Fruit fly (Drosophila melanogaster) whole organism, embryonic: ENCODE results near the gene aln.

Experiments used
- Ada2b ChIP-seq: fragments of 200-800 bp; sonication (Bioruptor generic); IDR thresholded peaks from 2 replicates; pipeline ENCODE4 v1.3.6; 2022; ENCODE audit warnings: missing biosample characterization, missing genetic modification characterization
- CG11093 ChIP-seq: fragments of 200-800 bp; sonication (Bioruptor generic); IDR thresholded peaks from 3 replicates; pipeline ENCODE4 v1.3.6; 2022; ENCODE audit warnings: missing biosample characterization, missing genetic modification characterization
- CG12071 ChIP-seq: fragments of 200-800 bp; sonication (Bioruptor generic); optimal IDR thresholded peaks from 3 replicates; lab custom pipeline; 2018; ENCODE audit warnings: missing biosample characterization, mild to moderate bottlenecking, missing genetic modification characterization
- CG14667 ChIP-seq: fragments of 200-800 bp; sonication (Bioruptor generic); IDR thresholded peaks from 2 replicates; pipeline ENCODE4 v1.3.6; 2022; ENCODE audit warnings: missing biosample characterization, missing genetic modification characterization
- CG14860 ChIP-seq: fragments of 200-800 bp; sonication (Bioruptor generic); IDR thresholded peaks from 3 replicates; pipeline ENCODE4 v1.3.6; 2022; ENCODE audit warnings: missing biosample characterization, missing genetic modification characterization; ENCODE audit not compliant: partially characterized antibody
- CG14965 ChIP-seq: fragments of 200-800 bp; sonication (Bioruptor generic); optimal IDR thresholded peaks from 2 replicates; lab custom pipeline; 2016; ENCODE audit warnings: missing biosample characterization, missing genetic modification characterization, borderline replicate concordance
- CG15696 ChIP-seq: fragments of 200-800 bp; sonication (Bioruptor generic); optimal IDR thresholded peaks from 2 replicates; lab custom pipeline; 2019; ENCODE audit warnings: missing biosample characterization, mild to moderate bottlenecking, missing genetic modification characterization, moderate library complexity
- CG17385 ChIP-seq: fragments of 200-800 bp; sonication (Bioruptor generic); optimal IDR thresholded peaks from 3 replicates; lab custom pipeline; 2018; ENCODE audit warnings: missing biosample characterization, mild to moderate bottlenecking, missing genetic modification characterization
- CG1832 ChIP-seq: fragments of 200-800 bp; sonication (Bioruptor generic); optimal IDR thresholded peaks from 2 replicates; lab custom pipeline; 2017; ENCODE audit warnings: missing biosample characterization, mild to moderate bottlenecking, missing genetic modification characterization, inconsistent platforms
- CG2678 ChIP-seq: fragments of 200-800 bp; sonication (Bioruptor generic); optimal IDR thresholded peaks from 3 replicates; lab custom pipeline; 2019; ENCODE audit warnings: missing biosample characterization, mild to moderate bottlenecking, missing genetic modification characterization, moderate library complexity
- CG31224 ChIP-seq: fragments of 200-800 bp; sonication (Bioruptor generic); IDR thresholded peaks from 2 replicates; pipeline ENCODE4 v1.3.6; 2022; ENCODE audit warnings: missing biosample characterization, missing genetic modification characterization
- CG3847 ChIP-seq: fragments of 200-800 bp; sonication (Bioruptor generic); IDR thresholded peaks from 2 replicates; pipeline ENCODE4 v1.3.6; 2022; ENCODE audit warnings: missing biosample characterization, missing genetic modification characterization
- CG4617 ChIP-seq: fragments of 200-800 bp; sonication (Bioruptor generic); optimal IDR thresholded peaks from 3 replicates; lab custom pipeline; 2016; ENCODE audit warnings: missing biosample characterization, missing genetic modification characterization, borderline replicate concordance
- CG5180 ChIP-seq: fragments of 200-800 bp; sonication (Bioruptor generic); optimal IDR thresholded peaks from 3 replicates; lab custom pipeline; 2017; ENCODE audit warnings: missing biosample characterization, missing genetic modification characterization, mild to moderate bottlenecking, moderate library complexity, missing genetic modification reagents
- CG6175 ChIP-seq: fragments of 200-800 bp; sonication (Bioruptor generic); IDR thresholded peaks from 3 replicates; pipeline ENCODE4 v1.3.6; 2022; ENCODE audit warnings: missing biosample characterization, missing genetic modification characterization
- CG6683 ChIP-seq: fragments of 200-800 bp; sonication (Bioruptor generic); optimal IDR thresholded peaks from 2 replicates; lab custom pipeline; 2017; ENCODE audit warnings: missing biosample characterization, mild to moderate bottlenecking, missing genetic modification characterization, missing genetic modification reagents
- CG7745 ChIP-seq: fragments of 200-800 bp; sonication (Bioruptor generic); optimal IDR thresholded peaks from 2 replicates; lab custom pipeline; 2018; ENCODE audit warnings: missing biosample characterization, mild to moderate bottlenecking, missing genetic modification characterization, moderate library complexity
- CrebB ChIP-seq: fragments of 200-800 bp; sonication (Bioruptor generic); optimal IDR thresholded peaks from 3 replicates; lab custom pipeline; 2018; ENCODE audit warnings: missing biosample characterization, mild to moderate bottlenecking, missing genetic modification characterization
- Dfd ChIP-seq, 2 experiments: fragments of >200 bp; optimal IDR thresholded peaks; 2 replicates each; lab custom pipeline; 2017; ENCODE audit warnings: missing biosample characterization in 2 of 2, missing genetic modification characterization in 2 of 2
- Dip3 ChIP-seq: fragments of 200-800 bp; sonication (Bioruptor generic); optimal IDR thresholded peaks from 3 replicates; lab custom pipeline; 2016; ENCODE audit warnings: missing biosample characterization, missing genetic modification characterization
- Drgx ChIP-seq: fragments of 200-800 bp; sonication (Bioruptor generic); IDR thresholded peaks from 2 replicates; pipeline ENCODE4 v1.3.6; 2022; ENCODE audit warnings: missing biosample characterization, missing genetic modification characterization
- HLH4C ChIP-seq: fragments of 200-800 bp; sonication (Bioruptor generic); IDR thresholded peaks from 3 replicates; pipeline ENCODE4 v1.3.6; 2022; ENCODE audit warnings: missing biosample characterization, missing genetic modification characterization; ENCODE audit not compliant: partially characterized antibody
- HLHmδ ChIP-seq: fragments of 200-800 bp; sonication (Bioruptor generic); optimal IDR thresholded peaks from 2 replicates; lab custom pipeline; 2018; ENCODE audit warnings: missing biosample characterization, mild to moderate bottlenecking, missing genetic modification characterization, moderate library complexity
- Hr78 ChIP-seq, 2 experiments: fragments of 200-800 bp in 1 of 2; fragments of >200 bp in 1 of 2; sonication (Bioruptor generic) in 1 of 2; optimal IDR thresholded peaks; 2 replicates each; lab custom pipeline; 2017 to 2019; ENCODE audit warnings: missing biosample characterization in 2 of 2, missing genetic modification characterization in 2 of 2, mild to moderate bottlenecking in 1 of 2, moderate library complexity in 1 of 2
- Mad ChIP-seq: fragments of 200-800 bp; sonication (Bioruptor generic); optimal IDR thresholded peaks from 2 replicates; lab custom pipeline; 2016; ENCODE audit warnings: missing biosample characterization, missing genetic modification characterization
- Med ChIP-seq: fragments of 200-800 bp; sonication (Bioruptor generic); peaks from one replicate; lab custom pipeline; 2016; ENCODE audit warnings: missing biosample characterization, missing genetic modification characterization, mild to moderate bottlenecking, inconsistent platforms, moderate library complexity
- Oli ChIP-seq: fragments of 200-800 bp; sonication (Bioruptor generic); optimal IDR thresholded peaks from 2 replicates; lab custom pipeline; 2018; ENCODE audit warnings: missing biosample characterization, mild to moderate bottlenecking, missing genetic modification characterization, moderate library complexity
- Pdp1 ChIP-seq, 2 experiments: fragments of 200-800 bp; sonication (Bioruptor generic); optimal IDR thresholded peaks; 3 replicates each; lab custom pipeline; 2016; ENCODE audit warnings: missing biosample characterization in 2 of 2, missing genetic modification characterization in 2 of 2, mild to moderate bottlenecking in 1 of 2, moderate library complexity in 1 of 2
- ac ChIP-seq: fragments of 200-800 bp; sonication (Bioruptor generic); optimal IDR thresholded peaks from 3 replicates; lab custom pipeline; 2017; ENCODE audit warnings: missing biosample characterization, mild to moderate bottlenecking, missing genetic modification characterization
- ap ChIP-seq: fragments of 200-800 bp; sonication (Bioruptor generic); IDR thresholded peaks from 2 replicates; pipeline ENCODE4 v1.3.6; 2022; ENCODE audit warnings: missing biosample characterization, missing genetic modification characterization
- cg ChIP-seq: fragments of 200-800 bp; sonication (Bioruptor generic); optimal IDR thresholded peaks from 3 replicates; lab custom pipeline; 2019; ENCODE audit warnings: missing biosample characterization, mild to moderate bottlenecking, missing genetic modification characterization, moderate library complexity
- chm ChIP-seq: fragments of 200-800 bp; sonication (Bioruptor generic); IDR thresholded peaks from 2 replicates; pipeline ENCODE4 v1.3.6; 2022; ENCODE audit warnings: missing biosample characterization, missing genetic modification characterization
- ci ChIP-seq: fragments of 200-800 bp; sonication (Bioruptor generic); IDR thresholded peaks from 3 replicates; pipeline ENCODE4 v1.3.6; 2022; ENCODE audit warnings: missing biosample characterization, missing genetic modification characterization
- da ChIP-seq: fragments of 200-800 bp; sonication (Bioruptor generic); optimal IDR thresholded peaks from 2 replicates; lab custom pipeline; 2016; ENCODE audit warnings: missing biosample characterization, missing genetic modification characterization
- ems ChIP-seq: fragments of 200-800 bp; sonication (Bioruptor generic); optimal IDR thresholded peaks from 3 replicates; lab custom pipeline; 2016; ENCODE audit warnings: missing biosample characterization, missing genetic modification characterization
- eyg ChIP-seq: fragments of 200-800 bp; sonication (Bioruptor generic); optimal IDR thresholded peaks from 3 replicates; lab custom pipeline; 2016; ENCODE audit warnings: missing biosample characterization, missing genetic modification characterization
- fd96Cb ChIP-seq: fragments of 200-800 bp; sonication (Bioruptor generic); optimal IDR thresholded peaks from 2 replicates; lab custom pipeline; 2018; ENCODE audit warnings: missing biosample characterization, mild to moderate bottlenecking, missing genetic modification characterization, moderate library complexity
- gem ChIP-seq: fragments of 200-800 bp; sonication (Bioruptor generic); optimal IDR thresholded peaks from 2 replicates; lab custom pipeline; 2019; ENCODE audit warnings: missing biosample characterization, mild to moderate bottlenecking, missing genetic modification characterization, moderate library complexity
- gfzf ChIP-seq: fragments of 200-800 bp; sonication (Bioruptor generic); optimal IDR thresholded peaks from 2 replicates; lab custom pipeline; 2016; ENCODE audit warnings: missing biosample characterization, mild to moderate bottlenecking, missing genetic modification characterization, moderate library complexity
- grau ChIP-seq: fragments of 200-800 bp; optimal IDR thresholded peaks from 3 replicates; lab custom pipeline; 2019; ENCODE audit warnings: missing biosample characterization, mild to moderate bottlenecking, missing genetic modification characterization, moderate library complexity
- insv ChIP-seq, 2 experiments: fragments of 200-800 bp; sonication (Bioruptor generic); optimal IDR thresholded peaks; 3 replicates each; lab custom pipeline; 2016 to 2018; ENCODE audit warnings: missing biosample characterization in 2 of 2, missing genetic modification characterization in 2 of 2
- lbe ChIP-seq: fragments of 200-800 bp; sonication (Bioruptor generic); optimal IDR thresholded peaks from 2 replicates; lab custom pipeline; 2016; ENCODE audit warnings: missing biosample characterization, mild to moderate bottlenecking, missing genetic modification characterization
- nerfin-1 ChIP-seq: fragments of 200-800 bp; sonication (Bioruptor generic); optimal IDR thresholded peaks from 3 replicates; lab custom pipeline; 2019; ENCODE audit warnings: missing biosample characterization, mild to moderate bottlenecking, missing genetic modification characterization, moderate library complexity
- pros ChIP-seq: fragments of 200-800 bp; sonication (Bioruptor generic); optimal IDR thresholded peaks from 3 replicates; lab custom pipeline; 2019; ENCODE audit warnings: missing biosample characterization, mild to moderate bottlenecking, missing genetic modification characterization, moderate library complexity
- sc ChIP-seq, 3 experiments: fragments of >200 bp in 2 of 3; fragments of 200-800 bp in 1 of 3; sonication (Bioruptor generic) in 1 of 3; optimal IDR thresholded peaks; 2 replicates in 2 of 3; 3 replicates in 1 of 3; lab custom pipeline; 2017; ENCODE audit warnings: mild to moderate bottlenecking in 1 of 3, missing biosample characterization in 1 of 3, missing genetic modification characterization in 1 of 3, missing genetic modification reagents in 1 of 3
- seq ChIP-seq: fragments of 200-800 bp; sonication (Bioruptor generic); IDR thresholded peaks from 2 replicates; pipeline ENCODE4 v1.3.6; 2022; ENCODE audit warnings: missing biosample characterization, missing genetic modification characterization
- tll ChIP-seq, 2 experiments: fragments of 200-800 bp in 1 of 2; fragments of >200 bp in 1 of 2; sonication (Bioruptor generic) in 1 of 2; optimal IDR thresholded peaks; 2 replicates each; lab custom pipeline; 2017 to 2019; ENCODE audit warnings: missing biosample characterization in 2 of 2, missing genetic modification characterization in 2 of 2, mild to moderate bottlenecking in 1 of 2, moderate library complexity in 1 of 2
- trh ChIP-seq: fragments of 200-800 bp; sonication (Bioruptor generic); optimal IDR thresholded peaks from 2 replicates; lab custom pipeline; 2016; ENCODE audit warnings: missing biosample characterization, missing genetic modification characterization

The aln gene

DNA sequence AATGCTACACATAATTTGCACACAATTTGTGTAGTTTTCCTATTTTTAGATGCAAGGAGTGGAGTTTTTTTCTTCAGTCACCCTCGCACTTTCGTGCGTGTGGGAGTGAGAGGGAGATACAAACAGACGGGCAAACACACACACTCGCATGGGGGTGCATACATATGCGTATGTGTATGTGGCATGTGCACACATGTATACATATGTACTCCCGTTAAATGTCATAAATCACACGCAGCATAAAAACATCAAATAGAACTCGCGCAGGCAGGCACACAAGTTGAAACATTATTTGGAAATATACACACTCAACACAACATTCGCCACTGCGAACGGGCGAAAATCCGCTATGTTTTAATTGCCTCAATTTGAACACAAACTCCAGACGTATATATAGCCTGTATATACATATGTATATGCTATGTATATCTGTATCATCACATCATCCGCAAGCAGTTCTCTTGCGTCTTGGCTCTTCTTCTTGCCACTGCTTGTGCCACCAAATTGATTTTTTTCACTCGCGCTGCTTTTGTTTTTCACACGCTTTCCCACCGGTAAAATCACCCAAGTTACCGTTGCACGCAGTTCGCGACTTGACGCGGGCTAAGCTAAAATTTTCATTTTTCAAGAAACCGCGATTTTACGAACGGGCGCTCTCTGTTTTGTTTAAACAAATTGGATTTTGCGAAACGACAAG, 40.6 kb downstream of the aln start, which contains the start of the genes CG9205 and trio (continued):
- TF ChIP-seq tll (GFP tag; optimal IDR thresholded peaks at IDR 0.05; lab: Kevin White, UChicago) (peak in 1 of 2 experiments; percentile 46), CG6175 (GFP tag; lab: Robert Waterston, UW) (peak; percentile 55; the same call in 1 of the 3 replicates), CG7745 (tag; lab: Kevin White, UChicago) (no peak), sc (optimal IDR thresholded peaks at IDR 0.05; lab: Kevin White, UChicago) (no peak), sc (GFP tag; optimal IDR thresholded peaks at IDR 0.05; lab: Kevin White, UChicago) (no peak), ems (GFP tag; lab: Kevin White, UChicago) (no peak), ci (GFP tag; lab: Robert Waterston, UW) (no peak), trh (no peak), Hr78 (GFP tag; optimal IDR thresholded peaks at IDR 0.05; lab: Kevin White, UChicago) (no peak), CG5180 (GFP tag; lab: Kevin White, UChicago) (no peak), CG14860 (GFP tag; lab: Robert Waterston, UW) (no peak), Mad (no peak), ac (GFP tag; lab: Kevin White, UChicago) (no peak), HLHmδ (GFP tag; lab: Kevin White, UChicago) (no peak), CG17385 (peak; percentile 94), seq (GFP tag; lab: Robert Waterston, UW) (no peak; the same call in 1 of the 2 replicates), grau (tag; lab: Kevin White, UChicago) (no peak), Dfd (GFP tag; optimal IDR thresholded peaks at IDR 0.05; lab: Kevin White, UChicago) (no peak), CG6683 (GFP tag; lab: Kevin White, UChicago) (no peak), CG14667 (no peak), fd96Cb (tag; lab: Kevin White, UChicago) (no peak), CG14965 (GFP tag; lab: Kevin White, UChicago) (no peak), lbe (no peak), CG15696 (tag; lab: Kevin White, UChicago) (no peak), eyg (no peak), gem (no peak), CrebB (tag; lab: Kevin White, UChicago) (no peak), ap (GFP tag; lab: Robert Waterston, UW) (no peak), cg (GFP tag; lab: Kevin White, UChicago) (peak; percentile 94), HLH4C (GFP tag; lab: Robert Waterston, UW) (no peak), CG12071 (GFP tag; lab: Kevin White, UChicago) (no peak), CG2678 (tag; lab: Kevin White, UChicago) (no peak), da (no peak), CG11093 (GFP tag; lab: Robert Waterston, UW) (no peak), CG3847 (no peak), Med (GFP tag; lab: Kevin White, UChicago) (peak; percentile 41), gfzf (GFP tag; lab: Kevin White, UChicago) (no peak), Drgx (0 out of 2 replicates have a peak, but pooled peaks have one; percentile 10), CG4617 (GFP tag; lab: Kevin White, UChicago) (peak; percentile 34), insv (GFP tag; optimal IDR thresholded peaks at IDR 0.05; lab: Kevin White, UChicago) (no peak), Ada2b (GFP tag; lab: Robert Waterston, UW) (no peak), pros (GFP tag; lab: Kevin White, UChicago) (peak; percentile 61), Pdp1 (GFP tag; optimal IDR thresholded peaks at IDR 0.05; lab: Kevin White, UChicago) (peak in 1 of 2 experiments; percentile 33), CG1832 (peak; percentile 49), nerfin-1 (tag; lab: Kevin White, UChicago) (peak; percentile 15), CG31224 (GFP tag; lab: Robert Waterston, UW) (no peak), Oli (tag; lab: Kevin White, UChicago) (no peak), Dip3 (no peak), chm (GFP tag; lab: Robert Waterston, UW) (peak; percentile 32; the same call in 1 of the 2 replicates)
